Fruit fly (Drosophila melanogaster) whole organism, embryonic: ENCODE measurements around the gene Nubp1.

ENCODE experiments used
- Atf3 ChIP-seq: fragments of 200-800 bp; sonication (Bioruptor generic); optimal IDR thresholded peaks from 3 replicates; lab custom pipeline; 2016; ENCODE audit warnings: missing biosample characterization, missing genetic modification characterization
- CG10462 ChIP-seq: fragments of 200-800 bp; sonication (Bioruptor generic); optimal IDR thresholded peaks from 2 replicates; lab custom pipeline; 2016; ENCODE audit warnings: missing biosample characterization, missing genetic modification characterization
- CG11504 ChIP-seq: fragments of 200-800 bp; sonication (Bioruptor generic); optimal IDR thresholded peaks from 3 replicates; lab custom pipeline; 2019; ENCODE audit warnings: missing biosample characterization, mild to moderate bottlenecking, missing genetic modification characterization, moderate library complexity
- CG12769 ChIP-seq: fragments of 200-800 bp; sonication (Bioruptor generic); optimal IDR thresholded peaks from 2 replicates; lab custom pipeline; 2019; ENCODE audit warnings: missing biosample characterization, mild to moderate bottlenecking, missing genetic modification characterization, moderate library complexity
- CG13775 ChIP-seq: fragments of 200-800 bp; sonication (Bioruptor generic); optimal IDR thresholded peaks from 3 replicates; lab custom pipeline; 2017; ENCODE audit warnings: missing biosample characterization, mild to moderate bottlenecking, missing genetic modification characterization
- CG14441 ChIP-seq: fragments of 200-800 bp; sonication (Bioruptor generic); IDR thresholded peaks from 2 replicates; pipeline ENCODE4 v1.3.6; 2022; ENCODE audit warnings: missing biosample characterization, missing genetic modification characterization
- CG17568 ChIP-seq: fragments of 200-800 bp; sonication (Bioruptor generic); optimal IDR thresholded peaks from 2 replicates; lab custom pipeline; 2018; ENCODE audit warnings: missing biosample characterization, mild to moderate bottlenecking, missing genetic modification characterization, moderate library complexity
- CG1832 ChIP-seq: fragments of 200-800 bp; sonication (Bioruptor generic); optimal IDR thresholded peaks from 2 replicates; lab custom pipeline; 2017; ENCODE audit warnings: missing biosample characterization, mild to moderate bottlenecking, missing genetic modification characterization, inconsistent platforms
- CG2116 ChIP-seq: fragments of 200-800 bp; sonication (Bioruptor generic); optimal IDR thresholded peaks from 3 replicates; lab custom pipeline; 2018; ENCODE audit warnings: missing biosample characterization, mild to moderate bottlenecking, missing genetic modification characterization
- CG2199 ChIP-seq: fragments of 200-800 bp; sonication (Bioruptor generic); IDR thresholded peaks from 3 replicates; pipeline ENCODE4 v1.3.6; 2022; ENCODE audit warnings: missing biosample characterization, missing genetic modification characterization
- CG3281 ChIP-seq: fragments of 200-800 bp; sonication (Bioruptor generic); optimal IDR thresholded peaks from 3 replicates; lab custom pipeline; 2017; ENCODE audit warnings: missing biosample characterization, mild to moderate bottlenecking, missing genetic modification characterization
- CG34376 ChIP-seq: fragments of 200-800 bp; sonication (Bioruptor generic); optimal IDR thresholded peaks from 2 replicates; lab custom pipeline; 2018; ENCODE audit warnings: missing biosample characterization, mild to moderate bottlenecking, missing genetic modification characterization
- CG34422 ChIP-seq: fragments of 200-800 bp; sonication (Bioruptor generic); IDR thresholded peaks from 3 replicates; pipeline ENCODE4 v1.3.6; 2022; ENCODE audit warnings: missing biosample characterization, missing genetic modification characterization
- CG3995 ChIP-seq: fragments of 200-800 bp; sonication (Bioruptor generic); optimal IDR thresholded peaks from 3 replicates; lab custom pipeline; 2016; ENCODE audit warnings: missing biosample characterization, missing genetic modification characterization
- CG5180 ChIP-seq: fragments of 200-800 bp; sonication (Bioruptor generic); optimal IDR thresholded peaks from 3 replicates; lab custom pipeline; 2017; ENCODE audit warnings: missing biosample characterization, missing genetic modification characterization, mild to moderate bottlenecking, moderate library complexity, missing genetic modification reagents
- CG5953 ChIP-seq: fragments of 200-800 bp; sonication (Bioruptor generic); IDR thresholded peaks from 2 replicates; pipeline ENCODE4 v1.3.6; 2022; ENCODE audit warnings: missing biosample characterization, missing genetic modification characterization
- CG6254 ChIP-seq: fragments of 200-800 bp; sonication (Bioruptor generic); optimal IDR thresholded peaks from 3 replicates; lab custom pipeline; 2017; ENCODE audit warnings: mild to moderate bottlenecking, missing biosample characterization, missing genetic modification reagents, missing genetic modification characterization
- CG7271 ChIP-seq: fragments of 200-800 bp; sonication (Bioruptor generic); optimal IDR thresholded peaks from 2 replicates; lab custom pipeline; 2018; ENCODE audit warnings: missing biosample characterization, mild to moderate bottlenecking, missing genetic modification characterization, moderate library complexity
- CG7786 ChIP-seq: fragments of 200-800 bp; sonication (Bioruptor generic); optimal IDR thresholded peaks from 2 replicates; lab custom pipeline; 2016; ENCODE audit warnings: missing biosample characterization, missing genetic modification characterization
- CG8290 ChIP-seq, 3 experiments: fragments of 200-800 bp; sonication (Bioruptor generic); optimal IDR thresholded peaks; 2 replicates each; lab custom pipeline; 2016 to 2019; ENCODE audit warnings: missing biosample characterization in 3 of 3, missing genetic modification characterization in 3 of 3, mild to moderate bottlenecking in 2 of 3, moderate library complexity in 1 of 3
- CG8478 ChIP-seq: fragments of >200 bp; optimal IDR thresholded peaks from 2 replicates; lab custom pipeline; 2018
- Dll ChIP-seq: fragments of 200-800 bp; sonication (Bioruptor generic); IDR thresholded peaks from 4 replicates; pipeline ENCODE4 v1.3.6; 2022; ENCODE audit warnings: missing biosample characterization, missing genetic modification characterization; ENCODE audit not compliant: partially characterized antibody
- Doc3 ChIP-seq: fragments of 200-800 bp; sonication (Bioruptor generic); IDR thresholded peaks from 3 replicates; pipeline ENCODE4 v1.3.6; 2022; ENCODE audit warnings: missing biosample characterization, missing genetic modification characterization; ENCODE audit not compliant: partially characterized antibody
- Eip74EF ChIP-seq, 2 experiments: fragments of 200-800 bp in 1 of 2; fragments of >200 bp in 1 of 2; sonication (Bioruptor generic) in 1 of 2; optimal IDR thresholded peaks; 2 replicates each; lab custom pipeline; 2017 to 2019; ENCODE audit warnings: missing biosample characterization in 2 of 2, missing genetic modification characterization in 2 of 2, mild to moderate bottlenecking in 1 of 2, moderate library complexity in 1 of 2
- Elba2 ChIP-seq: fragments of 200-800 bp; sonication (Bioruptor generic); optimal IDR thresholded peaks from 3 replicates; lab custom pipeline; 2016; ENCODE audit warnings: missing biosample characterization, missing genetic modification characterization
- HLHmδ ChIP-seq: fragments of 200-800 bp; sonication (Bioruptor generic); optimal IDR thresholded peaks from 2 replicates; lab custom pipeline; 2018; ENCODE audit warnings: missing biosample characterization, mild to moderate bottlenecking, missing genetic modification characterization, moderate library complexity
- Max ChIP-seq: fragments of 200-800 bp; sonication (Bioruptor generic); optimal IDR thresholded peaks from 2 replicates; lab custom pipeline; 2016; ENCODE audit warnings: missing biosample characterization, mild to moderate bottlenecking, missing genetic modification characterization
- NK7.1 ChIP-seq: fragments of 200-800 bp; sonication (Bioruptor generic); optimal IDR thresholded peaks from 3 replicates; lab custom pipeline; 2016; ENCODE audit warnings: missing biosample characterization, missing genetic modification characterization
- Neu2 ChIP-seq: fragments of 200-800 bp; sonication (Bioruptor generic); optimal IDR thresholded peaks from 3 replicates; lab custom pipeline; 2016; ENCODE audit warnings: missing biosample characterization, missing genetic modification characterization, borderline replicate concordance
- Sox100B ChIP-seq: fragments of 200-800 bp; sonication (Bioruptor generic); optimal IDR thresholded peaks from 3 replicates; lab custom pipeline; 2018; ENCODE audit warnings: missing biosample characterization, mild to moderate bottlenecking, missing genetic modification characterization
- YL-1 ChIP-seq: fragments of 200-800 bp; sonication (Bioruptor generic); optimal IDR thresholded peaks from 3 replicates; lab custom pipeline; 2017; ENCODE audit warnings: missing biosample characterization, mild to moderate bottlenecking, missing genetic modification characterization
- ato ChIP-seq: fragments of 200-800 bp; sonication (Bioruptor generic); IDR thresholded peaks from 2 replicates; pipeline ENCODE4 v1.3.6; 2022; ENCODE audit warnings: missing biosample characterization, missing genetic modification characterization; ENCODE audit not compliant: partially characterized antibody
- bcd ChIP-seq: fragments of 200-800 bp; sonication (Bioruptor generic); optimal IDR thresholded peaks from 2 replicates; lab custom pipeline; 2017; ENCODE audit warnings: missing biosample characterization, mild to moderate bottlenecking, missing genetic modification characterization
- caup ChIP-seq: fragments of 200-800 bp; sonication (Bioruptor generic); optimal IDR thresholded peaks from 3 replicates; lab custom pipeline; 2017; ENCODE audit warnings: missing biosample characterization, mild to moderate bottlenecking, missing genetic modification characterization, moderate library complexity; ENCODE audit not compliant: severe bottlenecking
- disco-r ChIP-seq: fragments of 200-800 bp; sonication (Bioruptor generic); optimal IDR thresholded peaks from 2 replicates; lab custom pipeline; 2016; ENCODE audit warnings: missing biosample characterization, missing genetic modification characterization
- fd102C ChIP-seq: fragments of 200-800 bp; sonication (Bioruptor generic); optimal IDR thresholded peaks from 2 replicates; lab custom pipeline; 2018; ENCODE audit warnings: missing biosample characterization, mild to moderate bottlenecking, missing genetic modification characterization, moderate library complexity
- fd64A ChIP-seq: fragments of 200-800 bp; sonication (Bioruptor generic); optimal IDR thresholded peaks from 3 replicates; lab custom pipeline; 2018; ENCODE audit warnings: missing biosample characterization, mild to moderate bottlenecking, missing genetic modification characterization
- jigr1 ChIP-seq: fragments of 200-800 bp; sonication (Bioruptor generic); IDR thresholded peaks from 3 replicates; pipeline ENCODE4 v1.3.6; 2022; ENCODE audit warnings: missing biosample characterization, missing genetic modification characterization
- kay ChIP-seq: fragments of 200-800 bp; sonication (Bioruptor generic); optimal IDR thresholded peaks from 2 replicates; lab custom pipeline; 2016; ENCODE audit warnings: missing biosample characterization, missing genetic modification characterization
- lab ChIP-seq: fragments of 200-800 bp; sonication (Bioruptor generic); optimal IDR thresholded peaks from 3 replicates; lab custom pipeline; 2017; ENCODE audit warnings: missing biosample characterization, missing genetic modification characterization, mild to moderate bottlenecking, moderate library complexity, missing genetic modification reagents
- maf-S ChIP-seq: fragments of 200-800 bp; sonication (Bioruptor generic); optimal IDR thresholded peaks from 2 replicates; lab custom pipeline; 2016; ENCODE audit warnings: missing biosample characterization, missing genetic modification characterization
- peb ChIP-seq: fragments of 200-800 bp; sonication (Bioruptor generic); IDR thresholded peaks from 2 replicates; pipeline ENCODE4 v1.3.6; 2022; ENCODE audit warnings: missing biosample characterization, missing genetic modification characterization
- ro ChIP-seq: fragments of 200-800 bp; sonication (Bioruptor generic); IDR thresholded peaks from 2 replicates; pipeline ENCODE4 v1.3.6; 2022; ENCODE audit warnings: missing biosample characterization, missing genetic modification characterization
- scrt ChIP-seq: fragments of 200-800 bp; sonication (Bioruptor generic); optimal IDR thresholded peaks from 2 replicates; lab custom pipeline; 2018; ENCODE audit warnings: missing biosample characterization, mild to moderate bottlenecking, missing genetic modification characterization, moderate library complexity
- zen ChIP-seq: fragments of 200-800 bp; sonication (Bioruptor generic); optimal IDR thresholded peaks from 3 replicates; lab custom pipeline; 2018; ENCODE audit warnings: missing biosample characterization, mild to moderate bottlenecking, missing genetic modification characterization, moderate library complexity
- zfh1 ChIP-seq: fragments of 200-800 bp; sonication (Bioruptor generic); IDR thresholded peaks from 3 replicates; pipeline ENCODE4 v1.3.6; 2022; ENCODE audit warnings: missing biosample characterization, missing genetic modification characterization

Gene Nubp1

dm6 chr2L:16720707-16721700, 11.3 kb upstream of the Nubp1 start (continued):
- TF ChIP-seq CG6254 (GFP tag; lab: Kevin White, UChicago) (peak; percentile 84), CG7271 (tag; lab: Kevin White, UChicago) (peak; percentile 95), Doc3 (no peak), fd64A (GFP tag; lab: Kevin White, UChicago) (peak; percentile 77), Neu2 (GFP tag; lab: Kevin White, UChicago) (no peak), Sox100B (GFP tag; lab: Kevin White, UChicago) (peak; percentile 91), CG11504 (tag; lab: Kevin White, UChicago) (peak; percentile 89), CG7786 (GFP tag; lab: Kevin White, UChicago) (peak; percentile 51), Max (peak; percentile 92), fd102C (GFP tag; lab: Kevin White, UChicago) (peak; percentile 57), CG10462 (GFP tag; lab: Kevin White, UChicago) (peak; percentile 86), CG8478 (lab: Kevin White, UChicago) (no peak), bcd (GFP tag; lab: Kevin White, UChicago) (peak; percentile 90), CG12769 (tag; lab: Kevin White, UChicago) (peak; percentile 67), kay (GFP tag; lab: Kevin White, UChicago) (peak; percentile 93), Dll (GFP tag; lab: Robert Waterston, UW) (no peak), scrt (GFP tag; lab: Kevin White, UChicago) (peak; percentile 84), maf-S (GFP tag; lab: Kevin White, UChicago) (peak; percentile 66), zfh1 (GFP tag; lab: Robert Waterston, UW) (peak; percentile 97), CG5953 (GFP tag; lab: Robert Waterston, UW) (peak; percentile 96), CG34376 (peak; percentile 20), peb (peak; percentile 90), CG2116 (GFP tag; lab: Kevin White, UChicago) (peak; percentile 64), CG3281 (GFP tag; lab: Kevin White, UChicago) (peak; percentile 88), lab (GFP tag; lab: Kevin White, UChicago) (peak; percentile 95), CG3995 (peak; percentile 59), YL-1 (GFP tag; lab: Kevin White, UChicago) (peak; percentile 22), Elba2 (peak; percentile 85), CG2199 (GFP tag; lab: Robert Waterston, UW) (peak; percentile 98), CG5180 (GFP tag; lab: Kevin White, UChicago) (peak; percentile 82), HLHmδ (GFP tag; lab: Kevin White, UChicago) (no peak), ato (GFP tag; lab: Robert Waterston, UW) (no peak), CG8290 (GFP tag; optimal IDR thresholded peaks at IDR 0.05; lab: Kevin White, UChicago) (peak; percentile 50), CG8290 (tag; optimal IDR thresholded peaks at IDR 0.05; lab: Kevin White, UChicago) (peak; percentile 16 to 26), Atf3 (GFP tag; lab: Kevin White, UChicago) (peak; percentile 67), Eip74EF (GFP tag; optimal IDR thresholded peaks at IDR 0.05; lab: Kevin White, UChicago) (peak in 1 of 2 experiments; percentile 94), disco-r (GFP tag; lab: Kevin White, UChicago) (peak; percentile 71), zen (tag; lab: Kevin White, UChicago) (peak; percentile 97), CG34422 (GFP tag; lab: Robert Waterston, UW) (peak; percentile 97), ro (GFP tag; lab: Robert Waterston, UW) (peak; percentile 88), NK7.1 (peak; percentile 55), jigr1 (peak; percentile 81; the same call in 2 of the 3 replicates), caup (peak; percentile 81), CG1832 (GFP tag; lab: Kevin White, UChicago) (peak; percentile 1), CG14441 (GFP tag; lab: Robert Waterston, UW) (peak; percentile 97), CG17568 (peak; percentile 81), CG13775 (peak; percentile 77)
